Worm (Caenorhabditis elegans): Measurements from ENCODE around the gene sru-2.

ce11 chrIV:9500100-9500499 lies 14.0 kb downstream of the sru-2 start, which contains the start of gene ugt-21:
- TF ChIP-seq him-1 (tag; optimal IDR thresholded peaks at IDR 0.05): no peak
- no peak for TF ChIP-seq dao-5 (tag; optimal IDR thresholded peaks at IDR 0.05)
- no peak for TF ChIP-seq W03F9.2 (tag; optimal IDR thresholded peaks at IDR 0.05)

Data from whole organism, L4/young adult.